Fruit fly (Drosophila melanogaster): Measurements from ENCODE around the gene CG14286.

Gene CG14286

dm6 chr3R:19056884-19057283 lies 33.0 kb downstream of the CG14286 start:
- no peak for TF ChIP-seq Myc (optimal IDR thresholded peaks at IDR 0.05)
- TF ChIP-seq ttk (optimal IDR thresholded peaks at IDR 0.05) = no peak
- no peak for TF ChIP-seq psq (optimal IDR thresholded peaks at IDR 0.05)
- TF ChIP-seq h (optimal IDR thresholded peaks at IDR 0.05) = no peak
- TF ChIP-seq insv (optimal IDR thresholded peaks at IDR 0.05) = no peak
- no peak for TF ChIP-seq Sin3A (optimal IDR thresholded peaks at IDR 0.05)

- TF ChIP-seq ttk (optimal IDR thresholded peaks at IDR 0.05) = no peak
- TF ChIP-seq Sin3A (optimal IDR thresholded peaks at IDR 0.05) = no peak
- TF ChIP-seq h (optimal IDR thresholded peaks at IDR 0.05) = no peak
- TF ChIP-seq Myc (optimal IDR thresholded peaks at IDR 0.05) = no peak
- TF ChIP-seq psq (optimal IDR thresholded peaks at IDR 0.05) = no peak
- no peak for TF ChIP-seq insv (optimal IDR thresholded peaks at IDR 0.05)
These were observed 34.5 kb downstream of the CG14286 start for dm6 chr3R:19058384-19058783.

dm6 chr3R:19059285-19059684 lies 35.4 kb downstream of the CG14286 start:
- TF ChIP-seq Sin3A (optimal IDR thresholded peaks at IDR 0.05) = no peak
- no peak for TF ChIP-seq insv (optimal IDR thresholded peaks at IDR 0.05)
- no peak for TF ChIP-seq Myc (optimal IDR thresholded peaks at IDR 0.05)
- no peak for TF ChIP-seq ttk (optimal IDR thresholded peaks at IDR 0.05)
- no peak for TF ChIP-seq psq (optimal IDR thresholded peaks at IDR 0.05)
- no peak for TF ChIP-seq h (optimal IDR thresholded peaks at IDR 0.05)

- TF ChIP-seq psq (optimal IDR thresholded peaks at IDR 0.05) (no peak), insv (optimal IDR thresholded peaks at IDR 0.05) (no peak), ttk (optimal IDR thresholded peaks at IDR 0.05) (no peak), Sin3A (optimal IDR thresholded peaks at IDR 0.05) (no peak), h (optimal IDR thresholded peaks at IDR 0.05) (no peak), Myc (optimal IDR thresholded peaks at IDR 0.05) (no peak)
These were observed 36.3 kb downstream of the CG14286 start for dm6 chr3R:19060173-19060572.

- TF ChIP-seq Myc (optimal IDR thresholded peaks at IDR 0.05) = no peak
- TF ChIP-seq psq (optimal IDR thresholded peaks at IDR 0.05) = no peak
- TF ChIP-seq insv (optimal IDR thresholded peaks at IDR 0.05) = no peak
- no peak for TF ChIP-seq h (optimal IDR thresholded peaks at IDR 0.05)
- TF ChIP-seq ttk (optimal IDR thresholded peaks at IDR 0.05) = no peak
- no peak for TF ChIP-seq Sin3A (optimal IDR thresholded peaks at IDR 0.05)
These were observed 38.7 kb downstream of the CG14286 start for dm6 chr3R:19062549-19062948.

- no peak for TF ChIP-seq Sin3A (optimal IDR thresholded peaks at IDR 0.05)
- TF ChIP-seq ttk (optimal IDR thresholded peaks at IDR 0.05) = no peak
- TF ChIP-seq h (optimal IDR thresholded peaks at IDR 0.05) = no peak
- no peak for TF ChIP-seq psq (optimal IDR thresholded peaks at IDR 0.05)
- no peak for TF ChIP-seq insv (optimal IDR thresholded peaks at IDR 0.05)
- TF ChIP-seq Myc (optimal IDR thresholded peaks at IDR 0.05) = no peak
These were observed 40.3 kb downstream of the CG14286 start for dm6 chr3R:19064037-19064664.

- TF ChIP-seq psq (optimal IDR thresholded peaks at IDR 0.05) (no peak), h (optimal IDR thresholded peaks at IDR 0.05) (no peak), ttk (optimal IDR thresholded peaks at IDR 0.05) (no peak), Sin3A (optimal IDR thresholded peaks at IDR 0.05) (no peak), Myc (optimal IDR thresholded peaks at IDR 0.05) (no peak), insv (optimal IDR thresholded peaks at IDR 0.05) (no peak)
These were observed 41.6 kb downstream of the CG14286 start for dm6 chr3R:19065474-19065873.

- TF ChIP-seq h (optimal IDR thresholded peaks at IDR 0.05) (no peak), psq (optimal IDR thresholded peaks at IDR 0.05) (no peak), ttk (optimal IDR thresholded peaks at IDR 0.05) (no peak), insv (optimal IDR thresholded peaks at IDR 0.05) (no peak), Sin3A (optimal IDR thresholded peaks at IDR 0.05) (no peak), Myc (optimal IDR thresholded peaks at IDR 0.05) (no peak)
These were observed 43.2 kb downstream of the CG14286 start for dm6 chr3R:19066965-19067614.

- TF ChIP-seq insv (optimal IDR thresholded peaks at IDR 0.05) = no peak
- no peak for TF ChIP-seq Myc (optimal IDR thresholded peaks at IDR 0.05)
- TF ChIP-seq h (optimal IDR thresholded peaks at IDR 0.05) = no peak
- TF ChIP-seq ttk (optimal IDR thresholded peaks at IDR 0.05) = no peak
- TF ChIP-seq psq (optimal IDR thresholded peaks at IDR 0.05) = no peak
- TF ChIP-seq Sin3A (optimal IDR thresholded peaks at IDR 0.05) = no peak
These were observed 44.0 kb downstream of the CG14286 start for dm6 chr3R:19067876-19068406.

dm6 chr3R:19069740-19070139 lies 45.8 kb downstream of the CG14286 start:
- no peak for TF ChIP-seq Myc (optimal IDR thresholded peaks at IDR 0.05)
- no peak for TF ChIP-seq Sin3A (optimal IDR thresholded peaks at IDR 0.05)

- TF ChIP-seq Sin3A (optimal IDR thresholded peaks at IDR 0.05) (no peak), psq (optimal IDR thresholded peaks at IDR 0.05) (no peak), h (optimal IDR thresholded peaks at IDR 0.05) (no peak), ttk (optimal IDR thresholded peaks at IDR 0.05) (no peak), insv (optimal IDR thresholded peaks at IDR 0.05) (no peak)
These were observed 46.5 kb downstream of the CG14286 start for dm6 chr3R:19070222-19070949.

dm6 chr3R:19071951-19072350 lies 48.1 kb downstream of the CG14286 start:
- TF ChIP-seq Sin3A (optimal IDR thresholded peaks at IDR 0.05) (no peak), ttk (optimal IDR thresholded peaks at IDR 0.05) (no peak), Myc (optimal IDR thresholded peaks at IDR 0.05) (no peak), psq (optimal IDR thresholded peaks at IDR 0.05) (no peak), insv (optimal IDR thresholded peaks at IDR 0.05) (no peak), h (optimal IDR thresholded peaks at IDR 0.05) (no peak)
